Comparison of ENCODE assay signal across 2 fruit fly cellular contexts in the genomic region with DNA sequence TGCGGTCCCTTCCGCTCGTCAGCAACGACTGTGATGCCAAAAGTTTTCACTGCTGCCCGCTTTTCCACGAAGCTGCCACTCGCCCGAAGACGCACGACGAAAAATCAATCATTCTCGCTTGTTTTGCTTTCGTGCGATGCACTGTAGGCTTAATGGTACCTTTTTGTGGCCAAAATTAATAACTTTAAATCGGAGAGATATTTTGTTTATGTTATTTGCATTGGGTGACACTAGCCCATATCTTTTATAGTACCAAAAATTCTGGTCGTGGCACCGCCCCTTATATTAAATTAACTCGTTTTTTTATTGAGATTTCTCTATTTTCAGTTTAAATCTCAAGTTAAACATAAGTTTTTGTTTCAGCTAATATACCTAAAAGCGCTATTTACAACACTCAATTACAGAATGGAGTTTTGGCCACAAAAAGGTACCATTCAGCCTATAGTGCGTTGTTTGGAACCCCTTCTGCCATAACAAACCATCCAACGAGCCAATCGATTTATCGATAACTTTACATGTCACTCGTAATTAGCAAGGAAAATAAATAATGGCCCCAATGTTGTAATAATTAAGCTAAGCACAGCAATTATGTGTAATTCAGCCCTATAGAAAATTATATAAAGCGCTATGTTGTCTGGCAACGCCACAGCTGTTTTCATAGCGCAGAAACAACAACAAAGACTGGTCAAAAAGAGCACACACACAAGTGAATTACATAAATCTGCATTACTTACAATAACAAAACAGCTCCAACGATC.
TF ChIP-seq lines count a peak whose summit lies in the region.

No protein-coding gene starts in this region.

TF ChIP-seq in whole organism, embryonic, 481 proteins besides CTCF, POLR2A, EP300 and RAD21 (continued from another document and continues in another):
- peak; percentile 12 for TF ChIP-seq bbx (GFP tag; IDR thresholded peaks at IDR 0.05; lab: Robert Waterston, UW; ENCODE audit: partially characterized antibody)
- peak; percentile 55 for TF ChIP-seq CrebB (tag; optimal IDR thresholded peaks at IDR 0.05; lab: Kevin White, UChicago)
- TF ChIP-seq ato (GFP tag; IDR thresholded peaks at IDR 0.05; lab: Robert Waterston, UW; ENCODE audit: partially characterized antibody): peak; percentile 27; the same call in 1 of the 2 replicates
- peak; percentile 82 for TF ChIP-seq CG13296 (GFP tag; optimal IDR thresholded peaks at IDR 0.05; lab: Kevin White, UChicago)
- peak; percentile 60 for TF ChIP-seq Ssrp (tag; optimal IDR thresholded peaks at IDR 0.05; lab: Kevin White, UChicago)
- TF ChIP-seq CG3065 (GFP tag; optimal IDR thresholded peaks at IDR 0.05; lab: Kevin White, UChicago): no peak
- TF ChIP-seq Atf-2 (GFP tag; optimal IDR thresholded peaks at IDR 0.05; lab: Kevin White, UChicago): no peak
- TF ChIP-seq chif (GFP tag; optimal IDR thresholded peaks at IDR 0.05; lab: Kevin White, UChicago): peak in 1 of 2 experiments; percentile 34
- peak; percentile 50 for TF ChIP-seq tx (GFP tag; optimal IDR thresholded peaks at IDR 0.05; lab: Kevin White, UChicago)
- peak; percentile 51 for TF ChIP-seq CG6683 (GFP tag; optimal IDR thresholded peaks at IDR 0.05; lab: Kevin White, UChicago)
- peak; percentile 84 for TF ChIP-seq CG7556 (GFP tag; optimal IDR thresholded peaks at IDR 0.05; lab: Kevin White, UChicago)
- TF ChIP-seq ssp (GFP tag; IDR thresholded peaks at IDR 0.05; lab: Robert Waterston, UW): no peak
- no peak for TF ChIP-seq CG2129 (GFP tag; IDR thresholded peaks at IDR 0.05; lab: Robert Waterston, UW; ENCODE audit: partially characterized antibody)
- TF ChIP-seq PHDP (tag; optimal IDR thresholded peaks at IDR 0.05; lab: Kevin White, UChicago): peak; percentile 69
- peak; percentile 37 for TF ChIP-seq Mes4 (GFP tag; optimal IDR thresholded peaks at IDR 0.05; lab: Kevin White, UChicago)
- TF ChIP-seq nerfin-2 (GFP tag; IDR thresholded peaks at IDR 0.05; lab: Robert Waterston, UW; ENCODE audit: partially characterized antibody): 0 out of 2 replicates have a peak, but pooled peaks have one; percentile 48
- peak; percentile 73 for TF ChIP-seq phol (tag; optimal IDR thresholded peaks at IDR 0.05; lab: Kevin White, UChicago)
- TF ChIP-seq E2f2 (GFP tag; IDR thresholded peaks at IDR 0.05; lab: Robert Waterston, UW): peak; percentile 32; the same call in 1 of the 2 replicates
- TF ChIP-seq ttk (GFP tag; IDR thresholded peaks at IDR 0.05; lab: Robert Waterston, UW): no peak
- TF ChIP-seq jumu (GFP tag; optimal IDR thresholded peaks at IDR 0.05; lab: Kevin White, UChicago): peak; percentile 45
- TF ChIP-seq bab2 (GFP tag; optimal IDR thresholded peaks at IDR 0.05; lab: Kevin White, UChicago): peak; percentile 45
- peak; percentile 24 for TF ChIP-seq CG10274 (GFP tag; optimal IDR thresholded peaks at IDR 0.05; lab: Kevin White, UChicago)
- no peak for TF ChIP-seq klu (GFP tag; IDR thresholded peaks at IDR 0.05; lab: Robert Waterston, UW)
- TF ChIP-seq CG17361 (GFP tag; IDR thresholded peaks at IDR 0.05; lab: Robert Waterston, UW): peak; percentile 83
- peak; percentile 96 for TF ChIP-seq CG4707 (GFP tag; optimal IDR thresholded peaks at IDR 0.05; lab: Kevin White, UChicago)
- peak; percentile 72 for TF ChIP-seq unpg (GFP tag; optimal IDR thresholded peaks at IDR 0.05; lab: Kevin White, UChicago)
- TF ChIP-seq CG7987 (GFP tag; optimal IDR thresholded peaks at IDR 0.05; lab: Kevin White, UChicago): peak; percentile 11
- TF ChIP-seq CG11093 (GFP tag; IDR thresholded peaks at IDR 0.05; lab: Robert Waterston, UW): 0 out of 3 replicates have a peak, but pooled peaks have one; percentile 47
- 0 out of 2 replicates have a peak, but pooled peaks have one; percentile 19 for TF ChIP-seq CG11085 (GFP tag; IDR thresholded peaks at IDR 0.05; lab: Robert Waterston, UW)
- peak; percentile 76 for TF ChIP-seq odd (GFP tag; optimal IDR thresholded peaks at IDR 0.05; lab: Kevin White, UChicago)
- TF ChIP-seq HmgD (GFP tag; optimal IDR thresholded peaks at IDR 0.05; lab: Kevin White, UChicago): no peak
- no peak for TF ChIP-seq Dp (GFP tag; optimal IDR thresholded peaks at IDR 0.05; lab: Kevin White, UChicago)
- TF ChIP-seq yki (optimal IDR thresholded peaks at IDR 0.05; lab: Kevin White, UChicago): no peak
- peak; percentile 63 for TF ChIP-seq CG9727 (GFP tag; optimal IDR thresholded peaks at IDR 0.05; lab: Kevin White, UChicago)
- TF ChIP-seq CG10543 (GFP tag; optimal IDR thresholded peaks at IDR 0.05; lab: Kevin White, UChicago): peak; percentile 58
- TF ChIP-seq CG14710 (tag; optimal IDR thresholded peaks at IDR 0.05; lab: Kevin White, UChicago): peak; percentile 44
- peak in 1 of 3 experiments; percentile 36 for TF ChIP-seq Stat92E (GFP tag; optimal IDR thresholded peaks at IDR 0.05; lab: Kevin White, UChicago)
- TF ChIP-seq cwo (GFP tag; optimal IDR thresholded peaks at IDR 0.05; lab: Kevin White, UChicago): peak; percentile 63
- TF ChIP-seq CG18764 (GFP tag; optimal IDR thresholded peaks at IDR 0.05; lab: Kevin White, UChicago): peak; percentile 22
- TF ChIP-seq Lhr (GFP tag; optimal IDR thresholded peaks at IDR 0.05; lab: Kevin White, UChicago): no peak
- no peak for TF ChIP-seq GATAe (GFP tag; conservative IDR thresholded peaks at IDR 0.05; lab: Robert Waterston, UW)
- peak; percentile 50 for TF ChIP-seq zfh2 (GFP tag; optimal IDR thresholded peaks at IDR 0.05; lab: Kevin White, UChicago)
- TF ChIP-seq slbo (GFP tag; IDR thresholded peaks at IDR 0.05; lab: Robert Waterston, UW): peak; percentile 25
- TF ChIP-seq dpn (GFP tag; optimal IDR thresholded peaks at IDR 0.05; lab: Kevin White, UChicago): peak; percentile 41 to 57
- TF ChIP-seq BtbVII (GFP tag; optimal IDR thresholded peaks at IDR 0.05; lab: Kevin White, UChicago): peak; percentile 68
- peak; percentile 71 for TF ChIP-seq CG17359 (tag; optimal IDR thresholded peaks at IDR 0.05; lab: Kevin White, UChicago)
- TF ChIP-seq CG15601 (tag; optimal IDR thresholded peaks at IDR 0.05; lab: Kevin White, UChicago): peak; percentile 40
- TF ChIP-seq CG14860 (GFP tag; IDR thresholded peaks at IDR 0.05; lab: Robert Waterston, UW; ENCODE audit: partially characterized antibody): peak; percentile 41; the same call in 2 of the 3 replicates
- TF ChIP-seq lola (GFP tag; optimal IDR thresholded peaks at IDR 0.05; lab: Kevin White, UChicago): peak in 1 of 3 experiments; percentile 46
- TF ChIP-seq CG13775 (GFP tag; optimal IDR thresholded peaks at IDR 0.05; lab: Kevin White, UChicago): peak; percentile 24
- peak; percentile 63 for TF ChIP-seq chm (GFP tag; IDR thresholded peaks at IDR 0.05; lab: Robert Waterston, UW)
- TF ChIP-seq knrl (GFP tag; IDR thresholded peaks at IDR 0.05; lab: Robert Waterston, UW; ENCODE audit: partially characterized antibody): 0 out of 3 replicates have a peak, but pooled peaks have one; percentile 8
- no peak for TF ChIP-seq CG3726 (GFP tag; IDR thresholded peaks at IDR 0.05; lab: Robert Waterston, UW)
- peak; percentile 49 for TF ChIP-seq Fer2 (tag; optimal IDR thresholded peaks at IDR 0.05; lab: Kevin White, UChicago)
- TF ChIP-seq Hsf (GFP tag; optimal IDR thresholded peaks at IDR 0.05; lab: Kevin White, UChicago): peak; percentile 52
- TF ChIP-seq lmd (GFP tag; IDR thresholded peaks at IDR 0.05; lab: Robert Waterston, UW): 0 out of 2 replicates have a peak, but pooled peaks have one; percentile 57
- TF ChIP-seq Dek (tag; optimal IDR thresholded peaks at IDR 0.05; lab: Kevin White, UChicago): peak; percentile 74

TF ChIP-seq in whole organism, prepupa, 60 proteins besides CTCF, POLR2A, EP300 and RAD21 (continued from another document):
- TF ChIP-seq CG6163 (GFP tag; IDR thresholded peaks at IDR 0.05; lab: Robert Waterston, UW) (no peak; the same call in 2 of the 3 replicates), Smox (GFP tag; optimal IDR thresholded peaks at IDR 0.05; lab: Kevin White, UChicago) (peak; percentile 7), Eip75B (GFP tag; optimal IDR thresholded peaks at IDR 0.05; lab: Kevin White, UChicago) (peak; percentile 76), pdm3 (GFP tag; optimal IDR thresholded peaks at IDR 0.05; lab: Kevin White, UChicago) (peak; percentile 63), CG9139 (GFP tag; optimal IDR thresholded peaks at IDR 0.05; lab: Kevin White, UChicago) (peak; percentile 36), Blimp-1 (GFP tag; optimal IDR thresholded peaks at IDR 0.05; lab: Kevin White, UChicago) (no peak), CG3919 (GFP tag; optimal IDR thresholded peaks at IDR 0.05; lab: Kevin White, UChicago) (peak; percentile 53), CG6808 (GFP tag; optimal IDR thresholded peaks at IDR 0.05; lab: Kevin White, UChicago) (peak; percentile 64), achi (GFP tag; optimal IDR thresholded peaks at IDR 0.05; lab: Kevin White, UChicago) (peak; percentile 46), svp (GFP tag; lab: Kevin White, UChicago) (no peak), Sox15 (GFP tag; optimal IDR thresholded peaks at IDR 0.05; lab: Kevin White, UChicago) (no peak), Hr39 (GFP tag; optimal IDR thresholded peaks at IDR 0.05; lab: Kevin White, UChicago) (peak; percentile 29), esn (GFP tag; optimal IDR thresholded peaks at IDR 0.05; lab: Kevin White, UChicago) (peak; percentile 74), CG34406 (GFP tag; optimal IDR thresholded peaks at IDR 0.05; lab: Kevin White, UChicago) (peak; percentile 3), CG16779 (tag; optimal IDR thresholded peaks at IDR 0.05; lab: Kevin White, UChicago) (peak; percentile 80)
